Fruit fly (Drosophila melanogaster) whole organism, embryonic: ENCODE results near the gene Kaz-m1.

ENCODE experiments used
- Ada2b ChIP-seq: fragments of 200-800 bp; sonication (Bioruptor generic); IDR thresholded peaks from 2 replicates; pipeline ENCODE4 v1.3.6; 2022; ENCODE audit warnings: missing biosample characterization, missing genetic modification characterization
- Atf6 ChIP-seq: fragments of 200-800 bp; sonication (Bioruptor generic); IDR thresholded peaks from 2 replicates; pipeline ENCODE4 v1.3.6; 2022; ENCODE audit warnings: missing biosample characterization, missing genetic modification characterization
- Awh ChIP-seq: fragments of 200-800 bp; sonication (Bioruptor generic); IDR thresholded peaks from 2 replicates; pipeline ENCODE4, ENCODE4 v1.3.6; 2022; ENCODE audit warnings: missing biosample characterization, missing genetic modification characterization
- B-H1 ChIP-seq: fragments of 200-800 bp; sonication (Bioruptor generic); IDR thresholded peaks from 3 replicates; pipeline ENCODE4 v1.3.6; 2022; ENCODE audit warnings: missing biosample characterization, missing genetic modification characterization
- BEAF-32 ChIP-seq: fragments of 200-800 bp; sonication (Bioruptor generic); optimal IDR thresholded peaks from 3 replicates; lab custom pipeline; 2017; ENCODE audit warnings: missing biosample characterization, missing genetic modification characterization, mild to moderate bottlenecking, moderate library complexity, missing genetic modification reagents
- BtbVII ChIP-seq: fragments of 200-800 bp; sonication (Bioruptor generic); optimal IDR thresholded peaks from 3 replicates; lab custom pipeline; 2017; ENCODE audit warnings: missing biosample characterization, mild to moderate bottlenecking, missing genetic modification characterization
- CG11504 ChIP-seq: fragments of 200-800 bp; sonication (Bioruptor generic); optimal IDR thresholded peaks from 3 replicates; lab custom pipeline; 2019; ENCODE audit warnings: missing biosample characterization, mild to moderate bottlenecking, missing genetic modification characterization, moderate library complexity
- CG12659 ChIP-seq: fragments of 200-800 bp; sonication (Bioruptor generic); optimal IDR thresholded peaks from 3 replicates; lab custom pipeline; 2017; ENCODE audit warnings: mild to moderate bottlenecking, missing biosample characterization, missing genetic modification reagents, missing genetic modification characterization
- CG13296 ChIP-seq: fragments of 200-800 bp; sonication (Bioruptor generic); optimal IDR thresholded peaks from 3 replicates; lab custom pipeline; 2018; ENCODE audit warnings: missing biosample characterization, mild to moderate bottlenecking, missing genetic modification characterization
- CG15011 ChIP-seq: fragments of 200-800 bp; sonication (Bioruptor generic); optimal IDR thresholded peaks from 3 replicates; lab custom pipeline; 2018; ENCODE audit warnings: missing biosample characterization, mild to moderate bottlenecking, missing genetic modification characterization
- CG18764 ChIP-seq: fragments of 200-800 bp; sonication (Bioruptor generic); optimal IDR thresholded peaks from 3 replicates; lab custom pipeline; 2016; ENCODE audit warnings: missing biosample characterization, missing genetic modification characterization
- CG2116 ChIP-seq: fragments of 200-800 bp; sonication (Bioruptor generic); optimal IDR thresholded peaks from 3 replicates; lab custom pipeline; 2018; ENCODE audit warnings: missing biosample characterization, mild to moderate bottlenecking, missing genetic modification characterization
- CG2120 ChIP-seq: fragments of 200-800 bp; sonication (Bioruptor generic); optimal IDR thresholded peaks from 3 replicates; lab custom pipeline; 2016; ENCODE audit warnings: missing biosample characterization, missing genetic modification characterization
- CG2889 ChIP-seq: fragments of 200-800 bp; sonication (Bioruptor generic); IDR thresholded peaks from 3 replicates; pipeline ENCODE4 v1.3.6; 2022; ENCODE audit warnings: missing biosample characterization, missing genetic modification characterization
- CG34422 ChIP-seq: fragments of 200-800 bp; sonication (Bioruptor generic); IDR thresholded peaks from 3 replicates; pipeline ENCODE4 v1.3.6; 2022; ENCODE audit warnings: missing biosample characterization, missing genetic modification characterization
- CG4404 ChIP-seq: fragments of 200-800 bp; sonication (Bioruptor generic); IDR thresholded peaks from 2 replicates; pipeline ENCODE4 v1.3.6; 2022; ENCODE audit warnings: missing biosample characterization, missing genetic modification characterization
- CG6654 ChIP-seq: fragments of 200-800 bp; sonication (Bioruptor generic); optimal IDR thresholded peaks from 2 replicates; lab custom pipeline; 2017; ENCODE audit warnings: missing biosample characterization, mild to moderate bottlenecking, missing genetic modification characterization
- CG6689 ChIP-seq: fragments of 200-800 bp; sonication (Bioruptor generic); IDR thresholded peaks from 2 replicates; pipeline ENCODE4 v1.3.6; 2022; ENCODE audit warnings: missing biosample characterization, missing genetic modification characterization
- CG9932 ChIP-seq: fragments of 200-800 bp; sonication (Bioruptor generic); IDR thresholded peaks from 2 replicates; pipeline ENCODE4 v1.3.6; 2022; ENCODE audit warnings: missing biosample characterization, missing genetic modification characterization
- CoRest ChIP-seq: fragments of 200-800 bp; sonication (Bioruptor generic); optimal IDR thresholded peaks from 3 replicates; lab custom pipeline; 2018; ENCODE audit warnings: missing biosample characterization, mild to moderate bottlenecking, missing genetic modification characterization, moderate library complexity
- Dip2 ChIP-seq: fragments of 200-800 bp; sonication (Bioruptor generic); IDR thresholded peaks from 2 replicates; pipeline ENCODE4 v1.3.6; 2022; ENCODE audit warnings: missing biosample characterization, missing genetic modification characterization
- E2f1 ChIP-seq: fragments of 200-800 bp; sonication (Bioruptor generic); IDR thresholded peaks from 2 replicates; pipeline ENCODE4 v1.3.6; 2022; ENCODE audit warnings: missing biosample characterization, missing genetic modification characterization
- H2.0 ChIP-seq: fragments of 200-800 bp; sonication (Bioruptor generic); IDR thresholded peaks from 2 replicates; pipeline ENCODE4 v1.3.6; 2022; ENCODE audit warnings: missing biosample characterization, missing genetic modification characterization
- HLH3B ChIP-seq: fragments of 200-800 bp; sonication (Bioruptor generic); IDR thresholded peaks from 2 replicates; pipeline ENCODE4 v1.3.6; 2022; ENCODE audit warnings: missing biosample characterization, missing genetic modification characterization
- MTF-1 ChIP-seq: fragments of 200-800 bp; sonication (Bioruptor generic); optimal IDR thresholded peaks from 2 replicates; lab custom pipeline; 2018; ENCODE audit warnings: missing biosample characterization, mild to moderate bottlenecking, missing genetic modification characterization, borderline replicate concordance
- Med ChIP-seq: fragments of 200-800 bp; sonication (Bioruptor generic); peaks from one replicate; lab custom pipeline; 2016; ENCODE audit warnings: missing biosample characterization, missing genetic modification characterization, mild to moderate bottlenecking, inconsistent platforms, moderate library complexity
- Nf-YA ChIP-seq: fragments of 200-800 bp; sonication (Bioruptor generic); IDR thresholded peaks from 2 replicates; pipeline ENCODE4 v1.3.6; 2022; ENCODE audit warnings: missing biosample characterization, missing genetic modification characterization
- Taf1 ChIP-seq: fragments of 200-800 bp; sonication (Bioruptor generic); IDR thresholded peaks from 2 replicates; pipeline ENCODE4 v1.3.6; 2022; ENCODE audit warnings: missing biosample characterization, missing genetic modification characterization
- ara ChIP-seq: fragments of 200-800 bp; sonication (Bioruptor generic); IDR thresholded peaks from 2 replicates; pipeline ENCODE4 v1.3.6; 2022; ENCODE audit warnings: missing biosample characterization, missing genetic modification characterization
- ash1 ChIP-seq: fragments of 200-800 bp; sonication (Bioruptor generic); optimal IDR thresholded peaks from 2 replicates; lab custom pipeline; 2018; ENCODE audit warnings: missing biosample characterization, mild to moderate bottlenecking, missing genetic modification characterization
- bab2 ChIP-seq: fragments of 200-800 bp; sonication (Bioruptor generic); optimal IDR thresholded peaks from 2 replicates; lab custom pipeline; 2016; ENCODE audit warnings: missing biosample characterization, missing genetic modification characterization
- hkb ChIP-seq, 2 experiments: fragments of 200-800 bp in 1 of 2; fragments of >200 bp in 1 of 2; sonication (Bioruptor generic) in 1 of 2; IDR thresholded peaks in 1 of 2; optimal IDR thresholded peaks in 1 of 2; 2 replicates each; pipeline versions ENCODE4 v1.3.6 to Lab custom; 2017 to 2022; ENCODE audit warnings: missing biosample characterization in 1 of 2, missing genetic modification characterization in 1 of 2
- ind ChIP-seq: fragments of 200-800 bp; sonication (Bioruptor generic); optimal IDR thresholded peaks from 3 replicates; lab custom pipeline; 2016; ENCODE audit warnings: missing biosample characterization, missing genetic modification characterization
- jigr1 ChIP-seq: fragments of 200-800 bp; sonication (Bioruptor generic); IDR thresholded peaks from 3 replicates; pipeline ENCODE4 v1.3.6; 2022; ENCODE audit warnings: missing biosample characterization, missing genetic modification characterization
- lab ChIP-seq: fragments of 200-800 bp; sonication (Bioruptor generic); optimal IDR thresholded peaks from 3 replicates; lab custom pipeline; 2017; ENCODE audit warnings: missing biosample characterization, missing genetic modification characterization, mild to moderate bottlenecking, moderate library complexity, missing genetic modification reagents
- lilli ChIP-seq: fragments of 200-800 bp; sonication (Bioruptor generic); optimal IDR thresholded peaks from 3 replicates; lab custom pipeline; 2016; ENCODE audit warnings: missing biosample characterization, missing genetic modification characterization
- lmd ChIP-seq: fragments of 200-800 bp; sonication (Bioruptor generic); IDR thresholded peaks from 2 replicates; pipeline ENCODE4 v1.3.6; 2022; ENCODE audit warnings: missing biosample characterization, missing genetic modification characterization
- maf-S ChIP-seq: fragments of 200-800 bp; sonication (Bioruptor generic); optimal IDR thresholded peaks from 2 replicates; lab custom pipeline; 2016; ENCODE audit warnings: missing biosample characterization, missing genetic modification characterization
- nau ChIP-seq: fragments of 200-800 bp; sonication (Bioruptor generic); optimal IDR thresholded peaks from 3 replicates; lab custom pipeline; 2017; ENCODE audit warnings: missing biosample characterization, mild to moderate bottlenecking, missing genetic modification characterization, missing genetic modification reagents
- org-1 ChIP-seq: fragments of 200-800 bp; sonication (Bioruptor generic); optimal IDR thresholded peaks from 2 replicates; lab custom pipeline; 2017; ENCODE audit warnings: missing biosample characterization, missing genetic modification characterization
- pho ChIP-seq: fragments of 200-800 bp; sonication (Bioruptor generic); optimal IDR thresholded peaks from 2 replicates; lab custom pipeline; 2016; ENCODE audit warnings: missing biosample characterization, missing genetic modification characterization
- prd ChIP-seq, 3 experiments: fragments of >200 bp in 2 of 3; fragments of 200-800 bp in 1 of 3; sonication (Bioruptor generic) in 1 of 3; optimal IDR thresholded peaks in 2 of 3; IDR thresholded peaks in 1 of 3; 2 replicates in 2 of 3; 3 replicates in 1 of 3; pipeline versions ENCODE4 v1.3.6 to Lab custom; 2017 to 2022; ENCODE audit warnings: missing biosample characterization in 1 of 3, missing genetic modification characterization in 1 of 3
- row ChIP-seq: fragments of 200-800 bp; sonication (Bioruptor generic); IDR thresholded peaks from 3 replicates; pipeline ENCODE4 v1.3.6; 2022; ENCODE audit warnings: missing biosample characterization, missing genetic modification characterization
- scrt ChIP-seq: fragments of 200-800 bp; sonication (Bioruptor generic); optimal IDR thresholded peaks from 2 replicates; lab custom pipeline; 2018; ENCODE audit warnings: missing biosample characterization, mild to moderate bottlenecking, missing genetic modification characterization, moderate library complexity
- sim ChIP-seq: fragments of 200-800 bp; sonication (Bioruptor generic); IDR thresholded peaks from 2 replicates; pipeline ENCODE4 v1.3.6; 2022; ENCODE audit warnings: missing biosample characterization, missing genetic modification characterization
- so ChIP-seq: fragments of 200-800 bp; sonication (Bioruptor generic); IDR thresholded peaks from 3 replicates; pipeline ENCODE4 v1.3.6; 2022; ENCODE audit warnings: missing biosample characterization, missing genetic modification characterization
- sob ChIP-seq: fragments of 200-800 bp; sonication (Bioruptor generic); IDR thresholded peaks from 2 replicates; pipeline ENCODE4 v1.3.6; 2022; ENCODE audit warnings: missing biosample characterization, missing genetic modification characterization
- sug ChIP-seq: fragments of 200-800 bp; optimal IDR thresholded peaks from 2 replicates; lab custom pipeline; 2019; ENCODE audit warnings: missing biosample characterization, mild to moderate bottlenecking, missing genetic modification characterization, moderate library complexity
- vvl ChIP-seq: fragments of 200-800 bp; sonication (Bioruptor generic); IDR thresholded peaks from 2 replicates; pipeline ENCODE4 v1.3.6; 2022; ENCODE audit warnings: missing biosample characterization, missing genetic modification characterization
- zfh2 ChIP-seq: fragments of 200-800 bp; sonication (Bioruptor generic); optimal IDR thresholded peaks from 2 replicates; lab custom pipeline; 2016; ENCODE audit warnings: missing biosample characterization, missing genetic modification characterization

Kaz-m1 gene

dm6 chr3R:25968486-25968885 lies 46.0 kb upstream of the Kaz-m1 start (continued):
- TF ChIP-seq Atf6 (GFP tag; lab: Robert Waterston, UW) = 0 out of 2 replicates have a peak, but pooled peaks have one; percentile 23
- TF ChIP-seq pho = peak; percentile 33
- no peak for TF ChIP-seq CG2116 (GFP tag; lab: Kevin White, UChicago)
- TF ChIP-seq so (GFP tag; lab: Robert Waterston, UW) = no peak; the same call in 2 of the 3 replicates
- 0 out of 2 replicates have a peak, but pooled peaks have one; percentile 52 for TF ChIP-seq sob (GFP tag; lab: Robert Waterston, UW)
- TF ChIP-seq nau (GFP tag; lab: Kevin White, UChicago) = no peak
- no peak for TF ChIP-seq CG4404 (GFP tag; lab: Robert Waterston, UW)
- TF ChIP-seq hkb (optimal IDR thresholded peaks at IDR 0.05; lab: Kevin White, UChicago) = no peak
- peak; percentile 52 for TF ChIP-seq hkb (GFP tag; IDR thresholded peaks at IDR 0.05; lab: Robert Waterston, UW)
- no peak for TF ChIP-seq ara
- peak; percentile 23 for TF ChIP-seq BtbVII (GFP tag; lab: Kevin White, UChicago)
- TF ChIP-seq Med (GFP tag; lab: Kevin White, UChicago) = peak; percentile 61
- TF ChIP-seq maf-S = no peak
- TF ChIP-seq CG9932 (GFP tag; lab: Robert Waterston, UW) = peak; percentile 56
- peak; percentile 45 for TF ChIP-seq Ada2b
- no peak for TF ChIP-seq MTF-1
- TF ChIP-seq scrt (GFP tag; lab: Kevin White, UChicago) = peak; percentile 20
- TF ChIP-seq CG6654 (GFP tag; lab: Kevin White, UChicago) = no peak
- TF ChIP-seq CG13296 (GFP tag; lab: Kevin White, UChicago) = peak; percentile 1
- TF ChIP-seq zfh2 (GFP tag; lab: Kevin White, UChicago) = no peak
- TF ChIP-seq B-H1 (GFP tag; lab: Robert Waterston, UW) = 0 out of 3 replicates have a peak, but pooled peaks have one; percentile 31
- no peak for TF ChIP-seq BEAF-32
- TF ChIP-seq HLH3B (GFP tag; lab: Robert Waterston, UW) = no peak
- TF ChIP-seq CG2120 = peak; percentile 73
- TF ChIP-seq vvl = peak; percentile 39; the same call in 1 of the 2 replicates
- no peak for TF ChIP-seq sim (GFP tag; lab: Robert Waterston, UW)
- TF ChIP-seq bab2 (GFP tag; lab: Kevin White, UChicago) = peak; percentile 5
- no peak for TF ChIP-seq ash1
- no peak for TF ChIP-seq CG2889 (GFP tag; lab: Robert Waterston, UW)
- no peak for TF ChIP-seq prd (optimal IDR thresholded peaks at IDR 0.05; lab: Kevin White, UChicago)
- peak; percentile 43; the same call in 2 of the 3 replicates for TF ChIP-seq prd (GFP tag; IDR thresholded peaks at IDR 0.05; lab: Robert Waterston, UW)
- no peak for TF ChIP-seq sug (tag; lab: Kevin White, UChicago)
- peak; percentile 79 for TF ChIP-seq lab (GFP tag; lab: Kevin White, UChicago)
- TF ChIP-seq Dip2 (GFP tag; lab: Robert Waterston, UW) = no peak
- TF ChIP-seq lilli (GFP tag; lab: Kevin White, UChicago) = peak; percentile 43
- no peak for TF ChIP-seq CG15011 (GFP tag; lab: Kevin White, UChicago)
- TF ChIP-seq jigr1 (GFP tag; lab: Robert Waterston, UW) = no peak
- peak; percentile 73 for TF ChIP-seq row (GFP tag; lab: Robert Waterston, UW)
- TF ChIP-seq ind (GFP tag; lab: Kevin White, UChicago) = peak; percentile 6
- no peak for TF ChIP-seq Nf-YA (GFP tag; lab: Robert Waterston, UW)
- TF ChIP-seq Awh = no peak
- TF ChIP-seq CG12659 (GFP tag; lab: Kevin White, UChicago) = peak; percentile 12
- no peak for TF ChIP-seq CG18764
- peak; percentile 2 for TF ChIP-seq CoRest (tag; lab: Kevin White, UChicago)
- 0 out of 3 replicates have a peak, but pooled peaks have one; percentile 28 for TF ChIP-seq CG34422 (GFP tag; lab: Robert Waterston, UW)
- TF ChIP-seq E2f1 (GFP tag; lab: Robert Waterston, UW) = peak; percentile 27; the same call in 1 of the 2 replicates
- TF ChIP-seq H2.0 = no peak
- TF ChIP-seq lmd (GFP tag; lab: Robert Waterston, UW) = peak; percentile 20; the same call in 1 of the 2 replicates
- TF ChIP-seq CG6689 (GFP tag; lab: Robert Waterston, UW) = peak; percentile 51; the same call in 1 of the 2 replicates
- peak; percentile 12 for TF ChIP-seq org-1 (GFP tag; lab: Kevin White, UChicago)
- peak; percentile 53 for TF ChIP-seq CG11504 (tag; lab: Kevin White, UChicago)
- peak; percentile 53 for TF ChIP-seq Taf1 (GFP tag; lab: Robert Waterston, UW)
